Worm (Caenorhabditis elegans): ENCODE data around the gene T01H3.5.
A peak's percentile ranks its signal among the peaks of the same experiment; 100 is the strongest.

Gene T01H3.5

ce11 chrII:7879266-7879718 is at the start of gene T01H3.5, which contains the start of gene vha-4:
TSS of gene T01H3.5 (plus strand) at chrII:7879616.
TSS of gene vha-4 (minus strand) at chrII:7879316.
- peak in 1 of 2 experiments; percentile 5 for TF ChIP-seq lin-35 (GFP tag; optimal IDR thresholded peaks at IDR 0.05)
- TF ChIP-seq snu-23 (GFP tag; optimal IDR thresholded peaks at IDR 0.05): peak; percentile 6
- no peak for TF ChIP-seq F16B12.6 (tag; optimal IDR thresholded peaks at IDR 0.05)
- TF ChIP-seq lsy-2 (tag; optimal IDR thresholded peaks at IDR 0.05): peak in 1 of 2 experiments; percentile 21
- TF ChIP-seq dpl-1 (GFP tag; optimal IDR thresholded peaks at IDR 0.05): peak in 1 of 3 experiments; percentile 23

DNA sequence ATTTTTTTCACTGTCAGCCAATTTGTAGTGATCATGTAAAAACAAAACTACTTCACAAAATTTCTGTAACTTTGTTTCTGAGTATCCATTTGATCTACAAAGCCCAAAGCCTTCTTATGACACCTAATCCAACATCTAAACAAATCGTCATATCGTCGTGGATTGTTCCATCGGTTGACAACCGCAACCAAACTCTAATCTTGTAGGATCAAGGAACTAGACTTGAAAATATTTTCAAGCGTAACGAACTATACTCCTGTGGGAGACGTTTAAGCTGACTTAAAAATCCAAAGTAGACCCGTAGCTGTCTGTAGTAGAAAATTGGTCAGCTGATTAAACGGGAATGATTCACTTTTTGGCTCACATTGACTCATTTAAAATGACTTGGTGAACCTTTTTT is 49.8 kb upstream of the T01H3.5 start:
- no peak for TF ChIP-seq lin-39 (tag; optimal IDR thresholded peaks at IDR 0.05)
- TF ChIP-seq ceh-8 (GFP tag; optimal IDR thresholded peaks at IDR 0.05): no peak
- TF ChIP-seq unc-30 (tag; optimal IDR thresholded peaks at IDR 0.05): no peak
- no peak for TF ChIP-seq Y116A8C.19 (tag; optimal IDR thresholded peaks at IDR 0.05; ENCODE audit: borderline replicate concordance)
- TF ChIP-seq dpl-1 (GFP tag; optimal IDR thresholded peaks at IDR 0.05): no peak
- peak; percentile 3 for TF ChIP-seq dsc-1 (tag; optimal IDR thresholded peaks at IDR 0.05)

- TF ChIP-seq zip-4 (GFP tag; optimal IDR thresholded peaks at IDR 0.05) (no peak), snpc-4 (tag; optimal IDR thresholded peaks at IDR 0.05) (no peak), hlh-17 (GFP tag; optimal IDR thresholded peaks at IDR 0.05; ENCODE audit: borderline replicate concordance) (no peak), blmp-1 (tag; optimal IDR thresholded peaks at IDR 0.05) (no peak), pax-3 (tag; optimal IDR thresholded peaks at IDR 0.05) (no peak), dsc-1 (tag; optimal IDR thresholded peaks at IDR 0.05) (peak; percentile 46), swsn-7 (tag; optimal IDR thresholded peaks at IDR 0.05) (no peak), ceh-63 (GFP tag; optimal IDR thresholded peaks at IDR 0.05) (no peak)
These were observed 47.4 kb upstream of the T01H3.5 start, which contains the start of gene T09A5.14 for ce11 chrII:7832054-7832453. TSS of gene T09A5.14 (plus strand) at chrII:7832354.

ce11 chrII:7835314-7835713 is 44.1 kb upstream of the T01H3.5 start, which contains the start of gene cex-2:
TSS of gene cex-2 (minus strand) at chrII:7835414.
- TF ChIP-seq lin-14 (GFP tag; optimal IDR thresholded peaks at IDR 0.05) (no peak), fkh-10 (GFP tag; optimal IDR thresholded peaks at IDR 0.05) (no peak), swsn-7 (tag; optimal IDR thresholded peaks at IDR 0.05) (no peak), dpl-1 (GFP tag; optimal IDR thresholded peaks at IDR 0.05) (no peak), nhr-47 (tag; optimal IDR thresholded peaks at IDR 0.05) (no peak), zag-1 (tag; optimal IDR thresholded peaks at IDR 0.05) (no peak), ceh-90 (tag; optimal IDR thresholded peaks at IDR 0.05) (no peak), alr-1 (tag; optimal IDR thresholded peaks at IDR 0.05; ENCODE audit: borderline replicate concordance) (no peak), lin-39 (tag; optimal IDR thresholded peaks at IDR 0.05) (no peak), pax-3 (tag; optimal IDR thresholded peaks at IDR 0.05) (no peak), tbx-2 (tag; optimal IDR thresholded peaks at IDR 0.05) (no peak)

- TF ChIP-seq ces-1 (GFP tag; optimal IDR thresholded peaks at IDR 0.05) (no peak), grh-1 (GFP tag; IDR thresholded peaks at IDR 0.05) (no peak), nhr-28 (tag; optimal IDR thresholded peaks at IDR 0.05) (no peak), egl-13 (tag; optimal IDR thresholded peaks at IDR 0.05) (no peak), zip-4 (GFP tag; optimal IDR thresholded peaks at IDR 0.05) (no peak), elt-2 (tag; optimal IDR thresholded peaks at IDR 0.05) (no peak), sup-37 (GFP tag; optimal IDR thresholded peaks at IDR 0.05) (peak; percentile 30), elt-3 (tag; optimal IDR thresholded peaks at IDR 0.05) (no peak), vab-15 (tag; optimal IDR thresholded peaks at IDR 0.05) (peak; percentile 27), nhr-47 (tag; optimal IDR thresholded peaks at IDR 0.05) (peak; percentile 47), nhr-90 (tag; optimal IDR thresholded peaks at IDR 0.05; ENCODE audit: poor library complexity) (no peak), efl-3 (GFP tag; optimal IDR thresholded peaks at IDR 0.05) (no peak), ztf-11 (tag; optimal IDR thresholded peaks at IDR 0.05) (no peak), blmp-1 (tag; optimal IDR thresholded peaks at IDR 0.05) (no peak), F16B12.6 (tag; optimal IDR thresholded peaks at IDR 0.05) (no peak), lin-15B (tag; optimal IDR thresholded peaks at IDR 0.05) (no peak), unc-130 (tag; optimal IDR thresholded peaks at IDR 0.05) (peak; percentile 69), hlh-17 (GFP tag; optimal IDR thresholded peaks at IDR 0.05; ENCODE audit: borderline replicate concordance) (no peak), unc-86 (tag; optimal IDR thresholded peaks at IDR 0.05) (no peak), xbp-1 (tag; optimal IDR thresholded peaks at IDR 0.05) (peak; percentile 11), C04F5.9 (tag; optimal IDR thresholded peaks at IDR 0.05) (peak; percentile 28), nhr-85 (tag) (peak; percentile 36), unc-98 (GFP tag; IDR thresholded peaks at IDR 0.05) (peak; percentile 60)
These were observed 42.7 kb upstream of the T01H3.5 start for ce11 chrII:7836613-7837226.

All from whole organism, L1 larva.